Worm (Caenorhabditis elegans) whole organism, late embryonic: ENCODE data around the gene cog-1.

ENCODE experiments used
- C08G9.2 ChIP-seq: sonication (generic microtip); optimal IDR thresholded peaks from 2 replicates; lab custom pipeline; 2016; ENCODE audit warnings: mild to moderate bottlenecking, missing genetic modification characterization, moderate library complexity, missing compliant biosample characterization
- F13H6.1 ChIP-seq: sonication (generic microtip); optimal IDR thresholded peaks from 2 replicates; lab custom pipeline; 2016; ENCODE audit warnings: missing genetic modification characterization, missing compliant biosample characterization
- T23F11.4 ChIP-seq: fragments of 200-800 bp; sonication (Bioruptor generic); optimal IDR thresholded peaks from 2 replicates; lab custom pipeline; 2018; ENCODE audit warnings: mild to moderate bottlenecking, missing genetic modification characterization, missing compliant biosample characterization
- ama-1 ChIP-seq: fragments of 150-350 bp; optimal IDR thresholded peaks from 2 replicates; lab custom pipeline; 2014
- ceh-14 ChIP-seq: sonication (generic microtip); optimal IDR thresholded peaks from 2 replicates; lab custom pipeline; 2016; ENCODE audit warnings: missing genotype, missing genetic modification characterization, missing compliant biosample characterization
- ceh-19 ChIP-seq: fragments of 200-800 bp; sonication (Bioruptor generic); optimal IDR thresholded peaks from 2 replicates; lab custom pipeline; 2018; ENCODE audit warnings: mild to moderate bottlenecking, missing genetic modification characterization, missing compliant biosample characterization
- ceh-2 ChIP-seq: sonication (generic microtip); optimal IDR thresholded peaks from 2 replicates; lab custom pipeline; 2016; ENCODE audit warnings: missing genotype, missing genetic modification characterization, missing compliant biosample characterization
- ceh-30 ChIP-seq: fragments of 150-350 bp; optimal IDR thresholded peaks from 2 replicates; lab custom pipeline; 2014; ENCODE audit warnings: missing biosample characterization, missing genetic modification characterization
- ceh-31 ChIP-seq: sonication (generic microtip); optimal IDR thresholded peaks from 2 replicates; lab custom pipeline; 2016; ENCODE audit warnings: missing genetic modification characterization, missing compliant biosample characterization
- ceh-45 ChIP-seq: fragments of 200-800 bp; sonication (Bioruptor generic); IDR thresholded peaks from 2 replicates; pipeline ENCODE4 v1.3.6; 2022; ENCODE audit warnings: missing genetic modification reagents, missing genetic modification characterization, missing compliant biosample characterization
- ceh-6 ChIP-seq: fragments of 200-800 bp; sonication (Bioruptor generic); optimal IDR thresholded peaks from 2 replicates; lab custom pipeline; 2018; ENCODE audit warnings: mild to moderate bottlenecking, missing genetic modification characterization, missing compliant biosample characterization
- ceh-9 ChIP-seq: sonication (generic microtip); optimal IDR thresholded peaks from 2 replicates; lab custom pipeline; 2016; ENCODE audit warnings: mild to moderate bottlenecking, missing genetic modification characterization, inconsistent platforms, missing compliant biosample characterization
- che-1 ChIP-seq: sonication (generic microtip); optimal IDR thresholded peaks from 2 replicates; lab custom pipeline; 2016; ENCODE audit warnings: mild to moderate bottlenecking, missing genetic modification characterization, missing compliant biosample characterization
- elt-2 ChIP-seq: sonication (generic microtip); optimal IDR thresholded peaks from 2 replicates; lab custom pipeline; 2016; ENCODE audit warnings: missing genetic modification reagents, missing genetic modification characterization, missing compliant biosample characterization
- ets-4 ChIP-seq: sonication (generic microtip); optimal IDR thresholded peaks from 2 replicates; lab custom pipeline; 2016; ENCODE audit warnings: missing genetic modification characterization, missing compliant biosample characterization
- eyg-1 ChIP-seq: sonication (generic microtip); optimal IDR thresholded peaks from 2 replicates; lab custom pipeline; 2016; ENCODE audit warnings: missing genotype, missing genetic modification characterization, missing compliant biosample characterization
- fax-1 ChIP-seq: sonication (generic microtip); optimal IDR thresholded peaks from 2 replicates; lab custom pipeline; 2016; ENCODE audit warnings: missing genotype, missing genetic modification characterization, missing compliant biosample characterization
- fkh-6 ChIP-seq: sonication (generic microtip); optimal IDR thresholded peaks from 2 replicates; lab custom pipeline; 2016; ENCODE audit warnings: missing genetic modification characterization, missing compliant biosample characterization
- hlh-15 ChIP-seq: sonication (generic microtip); optimal IDR thresholded peaks from 2 replicates; lab custom pipeline; 2016; ENCODE audit warnings: missing genetic modification characterization, missing compliant biosample characterization
- hlh-8 ChIP-seq: sonication (generic microtip); optimal IDR thresholded peaks from 2 replicates; lab custom pipeline; 2016; ENCODE audit warnings: missing genotype, missing genetic modification characterization, missing compliant biosample characterization
- mec-3 ChIP-seq: sonication (generic microtip); optimal IDR thresholded peaks from 2 replicates; lab custom pipeline; 2016; ENCODE audit warnings: borderline replicate concordance, missing genetic modification characterization, missing compliant biosample characterization
- nfya-1 ChIP-seq: sonication (generic microtip); optimal IDR thresholded peaks from 2 replicates; lab custom pipeline; 2017; ENCODE audit warnings: missing genetic modification characterization, mild to moderate bottlenecking, missing compliant biosample characterization, antibody characterized with exemption, moderate library complexity
- nhr-11 ChIP-seq: fragments of 150-350 bp; optimal IDR thresholded peaks from 2 replicates; lab custom pipeline; 2014; ENCODE audit warnings: missing biosample characterization, missing genetic modification characterization
- nhr-232 ChIP-seq: sonication (generic microtip); optimal IDR thresholded peaks from 2 replicates; lab custom pipeline; 2016; ENCODE audit warnings: missing genetic modification characterization, missing compliant biosample characterization
- npax-4 ChIP-seq: sonication (generic microtip); optimal IDR thresholded peaks from 2 replicates; lab custom pipeline; 2016; ENCODE audit warnings: missing genetic modification characterization, missing compliant biosample characterization
- pat-9 ChIP-seq: fragments of 200-800 bp; sonication (Bioruptor generic); optimal IDR thresholded peaks from 2 replicates; lab custom pipeline; 2018; ENCODE audit warnings: mild to moderate bottlenecking, missing genetic modification characterization, moderate library complexity, missing compliant biosample characterization
- pax-1 ChIP-seq: fragments of 150-350 bp; optimal IDR thresholded peaks from 2 replicates; lab custom pipeline; 2014; ENCODE audit warnings: missing biosample characterization, missing genetic modification characterization
- pha-2 ChIP-seq: sonication (generic microtip); optimal IDR thresholded peaks from 2 replicates; lab custom pipeline; 2017; ENCODE audit warnings: mild to moderate bottlenecking, missing genetic modification characterization, missing compliant biosample characterization
- pqm-1 ChIP-seq: sonication (generic microtip); optimal IDR thresholded peaks from 2 replicates; lab custom pipeline; 2016; ENCODE audit warnings: missing genetic modification characterization, missing compliant biosample characterization
- pros-1 ChIP-seq: fragments of 150-350 bp; optimal IDR thresholded peaks from 2 replicates; lab custom pipeline; 2014; ENCODE audit warnings: missing biosample characterization, missing genetic modification reagents, missing genetic modification characterization
- ref-2 ChIP-seq: sonication (generic microtip); optimal IDR thresholded peaks from 2 replicates; lab custom pipeline; 2016; ENCODE audit warnings: missing genetic modification characterization, missing compliant biosample characterization
- sox-4 ChIP-seq: sonication (generic microtip); optimal IDR thresholded peaks from 2 replicates; lab custom pipeline; 2017; ENCODE audit warnings: mild to moderate bottlenecking, missing genetic modification characterization, inconsistent platforms, missing compliant biosample characterization
- syd-9 ChIP-seq: sonication (generic microtip); optimal IDR thresholded peaks from 2 replicates; lab custom pipeline; 2016; ENCODE audit warnings: mild to moderate bottlenecking, missing genetic modification characterization, moderate library complexity, missing compliant biosample characterization
- tbx-2 ChIP-seq: sonication (generic microtip); optimal IDR thresholded peaks from 2 replicates; lab custom pipeline; 2016; ENCODE audit warnings: missing genetic modification characterization, missing compliant biosample characterization
- tbx-7 ChIP-seq: sonication (generic microtip); optimal IDR thresholded peaks from 2 replicates; lab custom pipeline; 2016; ENCODE audit warnings: missing genotype, missing genetic modification characterization, missing compliant biosample characterization
- unc-3 ChIP-seq, 2 experiments: fragments of 200-800 bp in 1 of 2; sonication (Bioruptor generic) in 1 of 2; sonication (generic microtip) in 1 of 2; conservative IDR thresholded peaks in 1 of 2; optimal IDR thresholded peaks in 1 of 2; 2 replicates each; pipeline versions ENCODE4 v1.3.6 to Lab custom; 2016 to 2022; ENCODE audit warnings: missing compliant biosample characterization in 2 of 2, missing genetic modification characterization in 2 of 2, missing genetic modification reagents in 1 of 2
- unc-55 ChIP-seq: sonication (generic microtip); optimal IDR thresholded peaks from 2 replicates; lab custom pipeline; 2017; ENCODE audit warnings: missing biosample characterization, missing genetic modification reagents, missing genetic modification characterization
- unc-86 ChIP-seq: sonication (generic microtip); optimal IDR thresholded peaks from 2 replicates; lab custom pipeline; 2016; ENCODE audit warnings: missing genetic modification characterization, missing compliant biosample characterization
- zip-5 ChIP-seq: sonication (generic microtip); optimal IDR thresholded peaks from 2 replicates; lab custom pipeline; 2016; ENCODE audit warnings: missing genetic modification characterization, missing compliant biosample characterization

Gene cog-1

DNA sequence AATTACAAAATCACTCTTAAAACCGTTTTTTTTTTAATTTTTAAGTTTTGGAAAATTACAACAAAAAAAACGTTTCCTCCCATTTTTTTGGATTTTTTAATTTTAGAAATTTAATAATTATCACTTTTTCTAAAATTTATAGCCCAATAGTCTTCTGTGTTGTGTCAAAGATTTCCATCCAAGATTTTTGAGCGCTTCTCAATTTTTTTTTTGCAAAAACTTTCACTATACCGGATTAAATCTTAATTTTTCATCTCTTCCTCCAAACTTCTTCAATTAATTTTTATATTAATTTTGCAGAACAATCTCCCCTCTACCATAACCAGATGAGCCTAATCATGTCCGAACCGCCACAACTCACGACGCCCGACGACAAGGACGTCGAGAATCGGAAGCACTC lies at the start of gene cog-1:
TSS of gene cog-1 (plus strand) at position 301 of the 400 bp plus-strand sequence.
- TF ChIP-seq ceh-6 (no peak), unc-55 (GFP tag; lab: Kevin White, UChicago) (no peak), zip-5 (no peak), syd-9 (no peak), hlh-15 (no peak), eyg-1 (no peak)
- TF ChIP-seq, all 69 proteins: peak for 0

DNA sequence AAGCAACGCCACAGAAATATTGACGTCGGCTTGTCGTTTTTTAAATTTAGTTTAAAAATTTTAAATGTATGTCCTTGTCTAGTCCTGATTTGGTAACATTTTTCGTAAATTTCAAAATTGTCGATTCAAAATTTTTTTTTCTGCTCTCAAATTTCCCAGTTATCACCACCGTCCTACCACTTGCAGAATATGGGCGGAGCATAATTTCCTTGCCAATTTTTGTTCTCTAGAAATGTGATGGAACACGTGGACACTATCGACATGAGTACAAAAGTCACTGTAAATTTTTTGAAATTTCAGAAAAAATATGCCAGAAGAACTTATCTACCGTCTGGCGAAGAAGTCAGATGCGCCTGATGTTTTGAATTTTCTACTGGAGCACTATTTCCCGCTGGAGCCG lies 47.1 kb upstream of the cog-1 start, which contains the start of gene R05H10.7:
TSS of gene R05H10.7 (plus strand) at position 301 of the 400 bp plus-strand sequence.
- TF ChIP-seq nhr-232 (tag; lab: Kevin White, UChicago) (no peak), elt-2 (tag; lab: Kevin White, UChicago) (no peak), T23F11.4 (no peak), hlh-8 (tag; lab: Kevin White, UChicago) (no peak), F13H6.1 (tag; lab: Kevin White, UChicago) (no peak), npax-4 (tag; lab: Kevin White, UChicago) (no peak), nhr-11 (tag; lab: Kevin White, UChicago) (no peak), unc-55 (GFP tag; lab: Kevin White, UChicago) (no peak), ceh-14 (tag; lab: Kevin White, UChicago) (no peak), unc-3 (GFP tag; conservative IDR thresholded peaks at IDR 0.05; lab: Robert Waterston, UW) (no peak), unc-3 (tag; optimal IDR thresholded peaks at IDR 0.05; lab: Kevin White, UChicago) (no peak), syd-9 (no peak), ceh-30 (no peak), ceh-9 (tag; lab: Kevin White, UChicago) (no peak), pax-1 (tag; lab: Kevin White, UChicago) (no peak), nfya-1 (no peak), pros-1 (tag; lab: Kevin White, UChicago) (no peak), pat-9 (tag; lab: Kevin White, UChicago) (no peak), C08G9.2 (tag; lab: Kevin White, UChicago) (no peak)

DNA sequence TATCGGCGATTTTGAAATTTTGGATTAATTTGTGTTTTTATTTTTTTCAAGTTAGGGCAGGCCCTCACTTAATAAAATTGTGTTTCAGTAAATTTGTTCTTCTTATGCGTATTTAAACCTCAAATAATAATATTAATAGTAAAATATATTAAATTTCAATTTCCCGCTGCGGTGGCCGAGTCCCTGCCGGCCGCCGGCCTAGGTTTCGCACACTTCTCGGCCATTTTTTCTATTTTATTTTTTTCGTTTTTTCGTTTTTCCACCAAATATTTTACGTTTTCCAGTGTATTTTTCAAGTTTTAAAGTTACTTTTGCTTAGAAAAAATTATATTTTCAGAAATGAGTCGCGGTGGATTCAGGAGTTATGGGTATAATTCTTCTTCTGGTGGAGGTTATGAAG lies 45.4 kb upstream of the cog-1 start, which contains the start of gene rbm-28:
TSS of gene rbm-28 (plus strand) at position 338 of the 400 bp plus-strand sequence.
- TF ChIP-seq elt-2 (tag; lab: Kevin White, UChicago) (peak; percentile 47), ama-1 (lab: Kevin White, UChicago) (no peak), fax-1 (no peak), ref-2 (peak; percentile 19), unc-86 (tag; lab: Kevin White, UChicago) (no peak), ceh-45 (no peak), F13H6.1 (tag; lab: Kevin White, UChicago) (no peak), sox-4 (tag; lab: Kevin White, UChicago) (no peak), che-1 (tag; lab: Kevin White, UChicago) (peak; percentile 39), tbx-2 (tag; lab: Kevin White, UChicago) (peak; percentile 14), fkh-6 (tag; lab: Kevin White, UChicago) (no peak), nhr-11 (tag; lab: Kevin White, UChicago) (no peak), hlh-8 (tag; lab: Kevin White, UChicago) (peak; percentile 66), ceh-2 (tag; lab: Kevin White, UChicago) (peak; percentile 49), unc-3 (GFP tag; conservative IDR thresholded peaks at IDR 0.05; lab: Robert Waterston, UW) (0 out of 2 replicates have a peak, but pooled peaks have one; percentile 14), unc-3 (tag; optimal IDR thresholded peaks at IDR 0.05; lab: Kevin White, UChicago) (no peak), mec-3 (no peak), ets-4 (tag; lab: Kevin White, UChicago) (peak; percentile 59), pha-2 (tag; lab: Kevin White, UChicago) (peak; percentile 24), zip-5 (peak; percentile 49), pqm-1 (tag; lab: Kevin White, UChicago) (no peak), C08G9.2 (tag; lab: Kevin White, UChicago) (peak; percentile 37), ceh-19 (GFP tag; lab: Kevin White, UChicago) (peak; percentile 1), ceh-31 (peak; percentile 61), pax-1 (tag; lab: Kevin White, UChicago) (no peak), nhr-232 (tag; lab: Kevin White, UChicago) (no peak), tbx-7 (tag; lab: Kevin White, UChicago) (peak; percentile 44)
